Fruit fly (Drosophila melanogaster) whole organism, adult: ENCODE results near the gene Tnpo.

Source experiments
- CG14711 ChIP-seq: fragments of 200-800 bp; sonication (Bioruptor generic); optimal IDR thresholded peaks from 2 replicates; lab custom pipeline; 2018; ENCODE audit warnings: missing biosample characterization, mild to moderate bottlenecking, missing genetic modification characterization, moderate library complexity
- CG5204 ChIP-seq: fragments of 200-800 bp; sonication (Bioruptor generic); optimal IDR thresholded peaks from 2 replicates; lab custom pipeline; 2016; ENCODE audit warnings: missing biosample characterization, missing genetic modification characterization
- CG7101 ChIP-seq: fragments of 200-800 bp; sonication (Bioruptor generic); optimal IDR thresholded peaks from 2 replicates; lab custom pipeline; 2018; ENCODE audit warnings: missing biosample characterization, mild to moderate bottlenecking, missing genetic modification characterization, moderate library complexity
- Clk ChIP-seq: fragments of 200-800 bp; sonication (Bioruptor generic); optimal IDR thresholded peaks from 2 replicates; lab custom pipeline; 2017; ENCODE audit warnings: missing biosample characterization, missing genetic modification characterization
- Hr96 ChIP-seq: fragments of 200-800 bp; sonication (Bioruptor generic); optimal IDR thresholded peaks from 2 replicates; lab custom pipeline; 2016; ENCODE audit warnings: missing biosample characterization, missing genetic modification characterization
- bab1 ChIP-seq: fragments of 200-800 bp; sonication (Bioruptor generic); optimal IDR thresholded peaks from 3 replicates; lab custom pipeline; 2019; ENCODE audit warnings: missing biosample characterization, mild to moderate bottlenecking, missing genetic modification characterization, moderate library complexity
- kay ChIP-seq: fragments of 200-800 bp; sonication (Bioruptor generic); peaks from one replicate; lab custom pipeline; 2016; ENCODE audit warnings: missing biosample characterization, missing genetic modification characterization, borderline replicate concordance
- pad ChIP-seq: fragments of 200-800 bp; sonication (Bioruptor generic); optimal IDR thresholded peaks from 3 replicates; lab custom pipeline; 2017; ENCODE audit warnings: missing biosample characterization, missing genetic modification characterization, mild to moderate bottlenecking, moderate library complexity, missing genetic modification reagents

DNA sequence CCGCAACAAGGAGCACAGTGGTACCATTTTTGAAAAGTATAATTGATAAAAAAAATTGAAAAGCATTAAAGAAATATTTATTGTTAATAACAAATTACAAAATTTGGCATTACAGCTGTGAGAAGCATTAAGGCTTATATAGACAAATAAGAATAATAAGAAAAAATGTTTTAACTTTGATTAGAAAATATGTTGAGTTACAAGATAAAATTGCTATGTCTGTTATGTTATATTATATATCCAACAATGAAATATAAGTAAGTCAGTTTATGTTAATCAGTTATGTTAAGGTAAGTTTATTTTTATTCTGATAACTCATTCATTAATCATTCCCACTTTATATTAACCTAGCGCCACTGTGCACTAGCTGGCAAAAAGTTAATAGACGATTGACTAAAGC lies 33.4 kb upstream of the Tnpo start:
- TF ChIP-seq Hr96 (GFP tag; lab: Kevin White, UChicago) (no peak), CG7101 (tag; lab: Kevin White, UChicago) (no peak), kay (GFP tag; lab: Kevin White, UChicago) (no peak), CG14711 (no peak), Clk (GFP tag; lab: Kevin White, UChicago) (no peak), pad (no peak), CG5204 (GFP tag; lab: Kevin White, UChicago) (no peak), bab1 (no peak)
